Worm (Caenorhabditis elegans) whole organism, L3 larva: Measurements from ENCODE around the gene tax-6.

Source experiments
- ama-1 ChIP-seq: fragments of 150-350 bp; optimal IDR thresholded peaks from 2 replicates; lab custom pipeline; 2018
- daf-12 ChIP-seq: fragments of 150-350 bp; optimal IDR thresholded peaks from 2 replicates; lab custom pipeline; 2014; ENCODE audit warnings: missing biosample characterization, missing genetic modification reagents, missing genetic modification characterization
- egl-27 ChIP-seq: sonication (generic microtip); optimal IDR thresholded peaks from 4 replicates; lab custom pipeline; 2017; ENCODE audit warnings: missing biosample characterization, missing genetic modification reagents, missing genetic modification characterization
- nfya-1 ChIP-seq: sonication (generic microtip); optimal IDR thresholded peaks from 2 replicates; lab custom pipeline; 2017; ENCODE audit warnings: missing genetic modification characterization, mild to moderate bottlenecking, missing compliant biosample characterization, antibody characterized with exemption, moderate library complexity; ENCODE audit not compliant: insufficient read depth
- nhr-237 ChIP-seq: fragments of 150-350 bp; optimal IDR thresholded peaks from 2 replicates; lab custom pipeline; 2014; ENCODE audit warnings: missing biosample characterization, missing genetic modification characterization
- nhr-77 ChIP-seq: fragments of 150-350 bp; optimal IDR thresholded peaks from 2 replicates; lab custom pipeline; 2014; ENCODE audit warnings: missing biosample characterization, missing genetic modification characterization
- pha-4 ChIP-seq: fragments of 150-350 bp; optimal IDR thresholded peaks from 2 replicates; lab custom pipeline; 2014; ENCODE audit warnings: missing biosample characterization, missing genetic modification reagents, missing genetic modification characterization
- pqm-1 ChIP-seq: fragments of 150-350 bp; optimal IDR thresholded peaks from 2 replicates; lab custom pipeline; 2017; ENCODE audit warnings: missing biosample characterization, missing genetic modification characterization, inconsistent platforms
- snpc-4 ChIP-seq: fragments of 150-350 bp; optimal IDR thresholded peaks from 2 replicates; lab custom pipeline; 2014; ENCODE audit warnings: missing biosample characterization, missing genetic modification characterization
- unc-62 ChIP-seq: fragments of 150-350 bp; sonication (generic microtip); optimal IDR thresholded peaks from 4 replicates; lab custom pipeline; 2014; ENCODE audit warnings: missing biosample characterization, missing genetic modification reagents, missing genetic modification characterization
- ztf-11 ChIP-seq: fragments of 150-350 bp; optimal IDR thresholded peaks from 2 replicates; lab custom pipeline; 2014; ENCODE audit warnings: missing biosample characterization, missing genetic modification characterization
- ztf-4 ChIP-seq: fragments of 150-350 bp; optimal IDR thresholded peaks from 2 replicates; lab custom pipeline; 2014; ENCODE audit warnings: missing biosample characterization, missing genetic modification characterization

DNA sequence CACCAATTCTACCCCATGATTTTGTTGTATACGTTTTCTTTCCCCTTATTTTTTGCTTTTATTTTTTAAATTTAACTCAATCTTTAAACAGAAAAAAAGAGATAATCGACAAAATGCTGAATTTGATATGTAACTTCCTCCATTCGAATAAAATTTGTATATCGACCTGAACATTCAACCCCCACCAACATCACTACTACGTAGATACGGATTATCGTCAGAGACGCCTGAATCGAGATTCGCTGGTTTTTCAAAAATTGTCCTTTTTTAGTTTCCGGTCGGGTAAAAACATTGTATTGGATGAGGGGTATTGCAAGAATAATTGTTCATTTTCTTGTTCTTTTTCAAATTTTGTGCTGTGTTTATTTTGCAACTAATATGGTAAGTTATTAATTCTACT is 28.9 kb downstream of the tax-6 start, which contains the start of gene bgnt-1.1:
- TF ChIP-seq ztf-11 (tag; lab: Kevin White, UChicago) = no peak
- TF ChIP-seq nhr-77 (tag; lab: Kevin White, UChicago) = no peak
- TF ChIP-seq ztf-4 (tag; lab: Kevin White, UChicago) = no peak
- TF ChIP-seq nhr-237 (tag; lab: Kevin White, UChicago) = no peak
- TF ChIP-seq snpc-4 = no peak
- TF ChIP-seq pqm-1 = no peak
- TF ChIP-seq pha-4 (tag; lab: Kevin White, UChicago) = no peak
- no peak for TF ChIP-seq ama-1
- no peak for TF ChIP-seq unc-62 (GFP tag; lab: Kevin White, UChicago)
- no peak for TF ChIP-seq nfya-1 (tag; lab: Kevin White, UChicago)
- no peak for TF ChIP-seq daf-12 (tag; lab: Kevin White, UChicago)
- no peak for TF ChIP-seq egl-27 (tag; lab: Kevin White, UChicago)
